Worm (Caenorhabditis elegans): ENCODE results near the gene grl-9.

- TF ChIP-seq snpc-4 (tag; optimal IDR thresholded peaks at IDR 0.05) (no peak), sptf-1 (tag; optimal IDR thresholded peaks at IDR 0.05) (no peak), lin-13 (tag; optimal IDR thresholded peaks at IDR 0.05) (no peak), unc-39 (tag; optimal IDR thresholded peaks at IDR 0.05) (no peak), unc-62 (GFP tag; optimal IDR thresholded peaks at IDR 0.05) (no peak), unc-120 (tag; optimal IDR thresholded peaks at IDR 0.05; ENCODE audit: poor library complexity, severe bottlenecking) (no peak), ces-1 (GFP tag; optimal IDR thresholded peaks at IDR 0.05) (no peak), nhr-12 (tag; optimal IDR thresholded peaks at IDR 0.05) (no peak), nhr-237 (tag; optimal IDR thresholded peaks at IDR 0.05) (no peak), elt-3 (tag; optimal IDR thresholded peaks at IDR 0.05) (no peak)
Measured at ce11 chrV:6681501-6681900, 50.0 kb downstream of the grl-9 start, which contains the start of gene egl-46.

All from whole organism, mixed stage, embryonic.